Worm (Caenorhabditis elegans) whole organism, midembryonic: Measurements from ENCODE around the gene nimk-1.
"Not testable (repeated sequence)": the region's sequence is repeated elsewhere in the genome, so short reads cannot be mapped to it uniquely, and the experiment has no call there.

Experiments used
- T22C8.4 ChIP-seq: fragments of 200-800 bp; sonication (Bioruptor generic); IDR thresholded peaks from 2 replicates; pipeline ENCODE4 v1.3.6; 2022; ENCODE audit warnings: missing genetic modification characterization, missing compliant biosample characterization
- cog-1 ChIP-seq: sonication (generic microtip); optimal IDR thresholded peaks from 2 replicates; lab custom pipeline; 2016; ENCODE audit warnings: missing genetic modification characterization, missing compliant biosample characterization
- flt-1 ChIP-seq: fragments of 200-800 bp; sonication (Bioruptor generic); IDR thresholded peaks from 2 replicates; pipeline ENCODE4 v1.3.6; 2022; ENCODE audit warnings: missing genetic modification characterization, missing compliant biosample characterization
- klf-2 ChIP-seq: fragments of 200-800 bp; sonication (Bioruptor generic); conservative IDR thresholded peaks from 2 replicates; pipeline ENCODE4 v1.3.6; 2022; ENCODE audit warnings: missing genetic modification reagents, missing genetic modification characterization, missing compliant biosample characterization
- med-1 ChIP-seq: sonication (generic microtip); optimal IDR thresholded peaks from 2 replicates; lab custom pipeline; 2017; ENCODE audit warnings: missing genetic modification characterization, mild to moderate bottlenecking, missing compliant biosample characterization, antibody characterized with exemption, missing genetic modification reagents; ENCODE audit not compliant: insufficient read depth
- ref-1 ChIP-seq: fragments of 200-800 bp; sonication (Bioruptor generic); conservative IDR thresholded peaks from 2 replicates; pipeline ENCODE4 v1.3.6; 2022; ENCODE audit warnings: missing genetic modification reagents, missing genetic modification characterization, missing compliant biosample characterization
- tab-1 ChIP-seq: fragments of 200-800 bp; sonication (Bioruptor generic); IDR thresholded peaks from 2 replicates; pipeline ENCODE4 v1.3.6; 2022; ENCODE audit warnings: missing genetic modification characterization, missing compliant biosample characterization
- ztf-23 ChIP-seq: fragments of 200-800 bp; sonication (Bioruptor generic); IDR thresholded peaks from 2 replicates; pipeline ENCODE4 v1.3.6; 2022; ENCODE audit warnings: missing genetic modification reagents, missing genetic modification characterization, missing compliant biosample characterization
- ztf-29 ChIP-seq: fragments of 200-800 bp; sonication (Bioruptor generic); IDR thresholded peaks from 2 replicates; pipeline ENCODE4 v1.3.6; 2022; ENCODE audit warnings: missing genetic modification reagents, missing genetic modification characterization, missing compliant biosample characterization

Gene nimk-1

DNA sequence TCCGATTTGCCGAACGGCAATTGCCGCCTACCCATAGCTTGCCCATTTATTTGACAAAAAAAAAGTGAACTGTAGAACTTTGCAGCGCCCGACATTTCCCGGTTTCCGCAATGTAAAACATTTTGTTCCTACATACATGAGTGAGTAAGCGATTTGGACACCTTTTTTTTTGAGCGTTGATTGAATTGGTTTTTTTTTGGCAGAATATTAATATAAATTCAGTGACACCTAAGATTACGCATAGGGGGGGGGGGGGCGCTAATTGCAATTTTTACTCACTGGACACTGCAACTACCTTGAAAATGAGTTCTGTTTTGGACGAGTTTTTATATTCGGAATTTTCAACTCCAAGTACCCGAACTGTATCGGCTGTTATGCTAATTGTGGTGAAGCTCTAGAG, 10.0 kb upstream of the nimk-1 start, which contains the start of gene srx-118:
Gene srx-118 (plus strand): TSS at position 301 of the 400 bp plus-strand sequence.
- TF ChIP-seq ref-1 (GFP tag; lab: Robert Waterston, UW) (no peak), cog-1 (no peak), ztf-29 (GFP tag; lab: Robert Waterston, UW) (no peak), T22C8.4 (GFP tag; lab: Robert Waterston, UW) (no peak), med-1 (GFP tag; lab: Kevin White, UChicago) (no peak), tab-1 (GFP tag; lab: Robert Waterston, UW) (no peak), ztf-23 (GFP tag; lab: Robert Waterston, UW) (no peak), klf-2 (no peak), flt-1 (GFP tag; lab: Robert Waterston, UW) (no peak)

DNA sequence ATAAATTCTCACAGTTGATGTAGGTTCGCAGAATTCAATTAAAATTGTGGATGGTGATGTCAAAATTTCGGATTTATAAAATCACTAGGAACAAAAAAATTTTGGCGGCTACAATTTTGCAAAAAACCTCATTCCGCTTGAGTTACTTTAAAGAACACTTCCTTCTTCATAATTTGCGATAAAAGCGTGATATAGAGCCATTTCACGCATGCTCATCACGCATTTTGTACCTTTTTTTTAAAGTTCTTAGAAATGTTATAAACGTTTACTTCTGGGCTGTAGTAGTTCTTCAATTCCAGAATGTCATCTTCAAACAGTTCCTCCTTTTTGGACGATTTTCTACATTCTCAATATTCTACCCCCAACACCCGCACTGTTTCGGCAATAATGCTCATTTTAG, 7.6 kb upstream of the nimk-1 start, which contains the start of gene srx-119:
Gene srx-119 (plus strand): TSS at position 301 of the 400 bp plus-strand sequence.
- TF ChIP-seq cog-1: no peak
- TF ChIP-seq ref-1 (GFP tag; lab: Robert Waterston, UW): no peak
- no peak for TF ChIP-seq tab-1 (GFP tag; lab: Robert Waterston, UW)

DNA sequence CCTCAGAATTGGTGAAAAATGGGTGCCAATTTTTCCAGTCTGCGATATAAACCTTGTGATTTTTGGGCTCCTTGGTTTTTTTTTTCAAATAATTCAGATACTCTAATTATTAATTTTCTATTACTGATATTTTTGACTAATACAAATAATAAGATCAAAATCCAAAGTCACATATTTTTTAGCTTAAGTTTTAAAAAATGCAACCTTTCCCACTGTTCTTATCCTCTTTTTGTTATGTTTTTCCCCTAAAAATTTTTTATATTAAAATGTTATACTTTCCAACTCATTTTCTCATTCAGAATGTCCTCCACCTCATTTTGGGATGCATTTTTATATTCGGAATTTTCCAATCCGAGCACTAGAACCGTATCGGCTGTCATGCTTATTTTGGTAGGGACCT, 4.6 kb upstream of the nimk-1 start, which contains the start of gene srx-120:
Gene srx-120 (plus strand): TSS at position 301 of the 400 bp plus-strand sequence.
- TF ChIP-seq ztf-23 (GFP tag; lab: Robert Waterston, UW) (no peak), med-1 (GFP tag; lab: Kevin White, UChicago) (no peak), tab-1 (GFP tag; lab: Robert Waterston, UW) (no peak), klf-2 (no peak), ztf-29 (GFP tag; lab: Robert Waterston, UW) (no peak), T22C8.4 (GFP tag; lab: Robert Waterston, UW) (no peak), cog-1 (no peak)

DNA sequence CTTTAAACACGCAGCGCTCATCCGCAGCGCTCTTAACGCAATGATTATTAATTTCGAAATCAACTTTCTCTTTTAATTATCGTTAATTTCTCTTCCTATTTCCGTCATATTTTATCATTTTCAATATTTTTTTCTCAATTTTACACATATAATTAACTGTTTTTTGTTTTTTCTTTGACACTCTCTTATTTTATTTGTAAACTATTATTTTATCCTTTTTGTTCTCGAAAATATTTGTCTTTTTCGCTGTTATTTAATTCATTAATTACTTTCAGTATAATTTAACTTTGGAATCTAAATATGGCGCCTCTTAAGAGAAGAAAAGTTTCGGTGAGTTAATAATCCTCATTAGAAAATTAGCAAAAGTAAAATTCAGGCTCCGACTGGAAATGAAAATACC, 650 bp downstream of the nimk-1 start, which contains the start of gene F49C5.3:
Gene F49C5.3 (plus strand): TSS at position 301 of the 400 bp plus-strand sequence.
- not testable (repeated sequence) for TF ChIP-seq med-1 (GFP tag; lab: Kevin White, UChicago); ztf-29 (GFP tag; lab: Robert Waterston, UW); ztf-23 (GFP tag; lab: Robert Waterston, UW)

DNA sequence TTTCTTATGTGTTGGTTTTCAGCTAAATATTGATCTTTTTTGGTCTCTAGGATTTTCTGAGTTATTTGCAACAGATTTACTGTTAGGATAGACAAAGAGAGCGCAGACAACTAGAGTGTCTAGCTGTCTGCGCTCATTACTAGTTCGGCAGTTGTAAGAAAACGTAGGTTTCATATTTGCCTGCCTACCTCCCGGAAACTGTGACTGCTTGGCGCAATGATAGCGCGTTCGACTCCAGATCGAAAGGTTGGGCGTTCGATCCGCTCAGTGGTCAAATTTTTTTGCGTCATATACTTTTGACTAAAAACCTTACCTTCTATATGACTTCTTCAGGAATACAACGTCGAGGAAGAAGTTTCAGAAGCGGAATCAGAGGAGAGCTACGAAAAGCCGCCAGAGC, 3.8 kb downstream of the nimk-1 start:
- no peak for TF ChIP-seq flt-1 (GFP tag; lab: Robert Waterston, UW)
- no peak for TF ChIP-seq ztf-23 (GFP tag; lab: Robert Waterston, UW)
- no peak for TF ChIP-seq cog-1
- no peak for TF ChIP-seq T22C8.4 (GFP tag; lab: Robert Waterston, UW)
- TF ChIP-seq ref-1 (GFP tag; lab: Robert Waterston, UW): no peak
- no peak for TF ChIP-seq klf-2
- no peak for TF ChIP-seq med-1 (GFP tag; lab: Kevin White, UChicago)
- TF ChIP-seq ztf-29 (GFP tag; lab: Robert Waterston, UW): no peak
- no peak for TF ChIP-seq tab-1 (GFP tag; lab: Robert Waterston, UW)

DNA sequence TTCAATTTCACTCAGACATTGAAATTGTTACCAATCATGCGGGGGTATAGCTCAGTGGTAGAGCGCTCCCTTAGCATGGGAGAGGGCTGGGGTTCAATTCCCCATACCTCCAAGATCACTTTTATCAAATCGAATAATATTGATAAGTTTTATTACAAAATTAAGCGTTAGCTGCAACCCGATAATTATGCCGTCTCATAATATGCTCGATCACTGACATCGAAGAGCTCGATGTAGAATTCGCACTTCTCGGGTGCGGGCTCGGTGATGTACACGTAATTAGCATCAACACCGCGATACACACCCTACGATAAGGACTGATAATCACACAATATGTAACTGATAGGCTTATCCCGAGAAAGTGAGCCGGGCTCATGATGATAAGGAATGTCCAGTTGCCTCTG, 7.0 kb downstream of the nimk-1 start:
- no peak for TF ChIP-seq T22C8.4 (GFP tag; lab: Robert Waterston, UW)
- TF ChIP-seq flt-1 (GFP tag; lab: Robert Waterston, UW): no peak
- TF ChIP-seq ztf-23 (GFP tag; lab: Robert Waterston, UW): no peak
- no peak for TF ChIP-seq tab-1 (GFP tag; lab: Robert Waterston, UW)
- no peak for TF ChIP-seq cog-1
- no peak for TF ChIP-seq ztf-29 (GFP tag; lab: Robert Waterston, UW)
- TF ChIP-seq med-1 (GFP tag; lab: Kevin White, UChicago): no peak
- no peak for TF ChIP-seq klf-2
- TF ChIP-seq ref-1 (GFP tag; lab: Robert Waterston, UW): no peak

DNA sequence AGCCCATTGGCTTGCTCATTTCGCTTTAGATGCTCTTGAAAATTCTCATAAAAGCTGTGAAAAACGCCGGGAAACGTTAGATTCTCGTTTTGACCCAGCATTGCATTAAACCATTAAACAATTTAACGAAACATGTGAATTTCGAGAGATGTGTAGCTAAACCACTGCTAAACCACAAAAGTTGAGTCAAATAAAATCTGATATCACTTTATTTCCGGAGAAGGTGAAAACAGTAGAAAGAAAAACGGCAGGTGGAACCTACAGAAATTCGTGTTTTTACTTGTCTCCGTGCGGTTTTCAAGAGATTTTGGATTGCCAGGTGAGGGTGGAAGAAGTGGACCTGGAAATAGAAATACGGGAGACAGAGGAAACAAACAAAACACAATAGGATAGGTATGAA, 9.0 kb downstream of the nimk-1 start, which contains the start of gene F49C5.9:
Gene F49C5.9 (minus strand): TSS at position 101 of the 400 bp plus-strand sequence.
- no peak for TF ChIP-seq klf-2
- TF ChIP-seq ztf-23 (GFP tag; lab: Robert Waterston, UW): no peak
- no peak for TF ChIP-seq T22C8.4 (GFP tag; lab: Robert Waterston, UW)
- no peak for TF ChIP-seq tab-1 (GFP tag; lab: Robert Waterston, UW)
- TF ChIP-seq ref-1 (GFP tag; lab: Robert Waterston, UW): no peak
- no peak for TF ChIP-seq ztf-29 (GFP tag; lab: Robert Waterston, UW)
- no peak for TF ChIP-seq med-1 (GFP tag; lab: Kevin White, UChicago)
- no peak for TF ChIP-seq flt-1 (GFP tag; lab: Robert Waterston, UW)
- no peak for TF ChIP-seq cog-1

DNA sequence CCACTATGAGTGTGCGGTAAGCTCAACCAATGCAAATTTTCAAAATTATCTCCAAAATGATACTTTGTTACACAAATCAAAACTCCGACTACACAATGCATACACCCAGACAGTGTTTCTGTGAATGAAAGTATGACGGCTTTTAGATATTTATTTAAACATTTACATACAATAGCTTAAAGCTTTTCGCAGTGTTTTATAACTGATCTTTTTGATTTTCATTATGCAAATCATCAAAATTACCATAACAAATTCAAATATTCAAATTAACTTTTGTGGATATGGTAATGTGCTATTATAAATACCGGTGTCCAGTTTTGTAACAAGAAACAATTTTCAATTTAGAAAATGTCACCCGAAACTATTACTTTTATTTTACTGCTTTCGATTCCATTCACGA, 10.9 kb downstream of the nimk-1 start, which contains the start of the genes F49C5.5 and F49C5.10:
Gene F49C5.5 (minus strand): TSS at position 101 of the 400 bp plus-strand sequence.
Gene F49C5.10 (plus strand): TSS at position 344 of the 400 bp plus-strand sequence.
- no peak for TF ChIP-seq klf-2

DNA sequence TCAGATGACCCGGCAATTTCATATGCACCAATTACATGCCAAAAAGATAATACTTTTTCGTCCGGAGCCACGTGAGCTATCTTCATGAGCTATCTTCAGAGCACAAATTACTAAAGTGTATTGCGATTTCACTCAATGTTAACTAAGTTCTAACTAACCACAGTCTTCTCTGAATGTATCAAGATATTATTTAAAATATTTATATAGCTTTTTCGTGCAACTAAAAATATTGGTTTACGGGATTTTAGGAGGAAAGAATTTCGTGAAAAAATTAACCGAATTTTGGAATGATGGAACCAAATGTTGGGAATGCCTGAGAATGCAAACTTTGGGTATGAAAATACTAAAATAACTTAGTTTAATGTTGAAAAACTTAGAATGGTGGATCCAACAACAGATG, 12.0 kb downstream of the nimk-1 start, which contains the start of gene F49C5.16:
Gene F49C5.16 (plus strand): TSS at position 301 of the 400 bp plus-strand sequence.
- TF ChIP-seq ztf-29 (GFP tag; lab: Robert Waterston, UW) (no peak), flt-1 (GFP tag; lab: Robert Waterston, UW) (no peak), tab-1 (GFP tag; lab: Robert Waterston, UW) (no peak), cog-1 (no peak), med-1 (GFP tag; lab: Kevin White, UChicago) (no peak), klf-2 (no peak), ref-1 (GFP tag; lab: Robert Waterston, UW) (no peak), ztf-23 (GFP tag; lab: Robert Waterston, UW) (no peak), T22C8.4 (GFP tag; lab: Robert Waterston, UW) (no peak)

DNA sequence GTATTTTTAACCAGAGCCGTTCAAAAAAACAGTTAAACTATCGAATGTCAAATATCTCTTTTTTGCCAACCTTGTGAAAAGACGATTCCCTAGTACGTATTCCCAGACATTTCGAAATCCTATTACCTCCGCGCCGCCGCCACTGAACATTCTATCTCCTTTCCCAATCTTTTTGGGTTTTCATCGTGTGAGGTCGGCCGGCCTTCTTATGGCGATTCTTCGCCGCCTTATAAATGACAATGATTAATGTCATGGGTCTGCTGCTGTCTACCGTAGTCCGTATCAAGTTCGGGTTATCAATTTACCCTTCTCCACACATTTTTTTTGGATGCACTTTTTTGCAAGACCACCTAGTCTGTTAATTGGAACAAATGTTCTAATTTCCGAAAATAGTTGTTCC, 14.1 kb downstream of the nimk-1 start:
- TF ChIP-seq cog-1: no peak
- no peak for TF ChIP-seq klf-2
- no peak for TF ChIP-seq flt-1 (GFP tag; lab: Robert Waterston, UW)
- no peak for TF ChIP-seq ztf-23 (GFP tag; lab: Robert Waterston, UW)
- no peak for TF ChIP-seq tab-1 (GFP tag; lab: Robert Waterston, UW)
- no peak for TF ChIP-seq ztf-29 (GFP tag; lab: Robert Waterston, UW)
- no peak for TF ChIP-seq ref-1 (GFP tag; lab: Robert Waterston, UW)
- TF ChIP-seq T22C8.4 (GFP tag; lab: Robert Waterston, UW): no peak
- TF ChIP-seq med-1 (GFP tag; lab: Kevin White, UChicago): no peak
